Worm (Caenorhabditis elegans) whole organism, midembryonic: ENCODE data around the gene F17C11.26.
A peak's percentile ranks its signal among the peaks of the same experiment; 100 is the strongest.

Experiments used
- T22C8.4 ChIP-seq: fragments of 200-800 bp; sonication (Bioruptor generic); IDR thresholded peaks from 2 replicates; pipeline ENCODE4 v1.3.6; 2022; ENCODE audit warnings: missing genetic modification characterization, missing compliant biosample characterization
- cog-1 ChIP-seq: sonication (generic microtip); optimal IDR thresholded peaks from 2 replicates; lab custom pipeline; 2016; ENCODE audit warnings: missing genetic modification characterization, missing compliant biosample characterization
- flt-1 ChIP-seq: fragments of 200-800 bp; sonication (Bioruptor generic); IDR thresholded peaks from 2 replicates; pipeline ENCODE4 v1.3.6; 2022; ENCODE audit warnings: missing genetic modification characterization, missing compliant biosample characterization
- klf-2 ChIP-seq: fragments of 200-800 bp; sonication (Bioruptor generic); conservative IDR thresholded peaks from 2 replicates; pipeline ENCODE4 v1.3.6; 2022; ENCODE audit warnings: missing genetic modification reagents, missing genetic modification characterization, missing compliant biosample characterization
- med-1 ChIP-seq: sonication (generic microtip); optimal IDR thresholded peaks from 2 replicates; lab custom pipeline; 2017; ENCODE audit warnings: missing genetic modification characterization, mild to moderate bottlenecking, missing compliant biosample characterization, antibody characterized with exemption, missing genetic modification reagents; ENCODE audit not compliant: insufficient read depth
- ref-1 ChIP-seq: fragments of 200-800 bp; sonication (Bioruptor generic); conservative IDR thresholded peaks from 2 replicates; pipeline ENCODE4 v1.3.6; 2022; ENCODE audit warnings: missing genetic modification reagents, missing genetic modification characterization, missing compliant biosample characterization
- tab-1 ChIP-seq: fragments of 200-800 bp; sonication (Bioruptor generic); IDR thresholded peaks from 2 replicates; pipeline ENCODE4 v1.3.6; 2022; ENCODE audit warnings: missing genetic modification characterization, missing compliant biosample characterization
- ztf-23 ChIP-seq: fragments of 200-800 bp; sonication (Bioruptor generic); IDR thresholded peaks from 2 replicates; pipeline ENCODE4 v1.3.6; 2022; ENCODE audit warnings: missing genetic modification reagents, missing genetic modification characterization, missing compliant biosample characterization
- ztf-29 ChIP-seq: fragments of 200-800 bp; sonication (Bioruptor generic); IDR thresholded peaks from 2 replicates; pipeline ENCODE4 v1.3.6; 2022; ENCODE audit warnings: missing genetic modification reagents, missing genetic modification characterization, missing compliant biosample characterization

The F17C11.26 gene

DNA sequence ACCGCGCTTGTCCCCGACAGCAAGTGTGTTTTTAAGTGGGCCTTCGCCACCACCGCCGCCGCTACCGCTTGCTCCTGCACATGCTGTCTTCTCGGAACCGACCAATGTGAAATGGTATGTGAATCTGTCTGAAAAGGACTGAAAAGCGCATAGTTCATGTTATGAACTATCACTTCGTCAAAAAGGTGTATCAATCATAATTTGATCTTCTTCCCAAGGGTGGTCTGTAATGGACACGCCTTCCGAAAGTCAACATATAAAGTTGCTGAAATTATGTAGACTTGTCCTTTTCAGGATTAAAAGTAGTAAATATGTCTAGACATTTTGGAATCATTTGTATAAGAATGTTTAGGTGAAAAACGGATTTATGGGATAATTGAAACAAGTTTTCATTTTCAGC is 911 bp downstream of the F17C11.26 start, which contains the start of gene zip-9:
TSS of gene zip-9 (plus strand) at position 301 of the 400 bp plus-strand sequence.
- TF ChIP-seq ztf-29 (GFP tag; lab: Robert Waterston, UW): no peak

DNA sequence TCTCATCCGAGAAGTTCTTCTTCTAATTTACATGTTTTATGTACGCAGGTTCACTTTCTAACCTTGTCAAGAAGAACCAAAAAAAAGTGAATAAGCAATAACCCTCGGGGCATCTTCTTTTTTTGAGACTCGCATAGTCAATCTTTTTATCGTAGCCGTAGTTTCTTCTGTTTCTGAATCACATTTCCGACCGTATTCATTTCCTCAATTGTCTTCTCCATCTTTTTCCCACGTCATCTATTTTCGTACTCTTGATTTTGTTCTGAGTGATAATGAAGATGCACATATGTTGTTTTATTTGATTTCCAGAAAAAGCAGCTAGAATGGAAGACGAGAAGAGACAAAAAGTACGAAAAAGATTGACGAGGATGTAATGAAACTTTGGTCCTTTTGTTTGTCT is 3.7 kb downstream of the F17C11.26 start:
- no peak for TF ChIP-seq flt-1 (GFP tag; lab: Robert Waterston, UW)

DNA sequence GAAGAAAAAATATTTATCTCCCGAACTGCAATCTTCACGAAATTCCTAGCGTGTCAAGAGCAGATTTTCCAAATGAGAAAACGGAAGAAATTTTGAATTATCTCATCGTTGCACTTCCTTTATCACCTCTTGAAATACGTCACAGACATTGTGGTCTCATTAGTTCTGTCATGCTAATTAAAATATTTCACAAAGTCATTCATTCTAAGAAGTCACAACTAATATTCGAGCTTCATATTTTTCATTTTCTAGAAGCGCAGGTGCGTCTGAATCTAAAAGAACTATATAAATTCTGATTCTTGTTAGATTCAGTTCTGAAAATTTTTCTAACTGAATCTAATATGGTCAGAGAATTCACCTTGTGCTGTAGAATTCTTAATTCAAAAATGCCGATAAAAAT is 6.0 kb downstream of the F17C11.26 start:
- TF ChIP-seq tab-1 (GFP tag; lab: Robert Waterston, UW) (no peak), klf-2 (GFP tag; lab: Robert Waterston, UW) (no peak), T22C8.4 (no peak), ztf-29 (GFP tag; lab: Robert Waterston, UW) (no peak), med-1 (GFP tag; lab: Kevin White, UChicago) (no peak), ref-1 (GFP tag; lab: Robert Waterston, UW) (no peak), flt-1 (GFP tag; lab: Robert Waterston, UW) (no peak), ztf-23 (GFP tag; lab: Robert Waterston, UW) (no peak), cog-1 (tag; lab: Kevin White, UChicago) (no peak)

DNA sequence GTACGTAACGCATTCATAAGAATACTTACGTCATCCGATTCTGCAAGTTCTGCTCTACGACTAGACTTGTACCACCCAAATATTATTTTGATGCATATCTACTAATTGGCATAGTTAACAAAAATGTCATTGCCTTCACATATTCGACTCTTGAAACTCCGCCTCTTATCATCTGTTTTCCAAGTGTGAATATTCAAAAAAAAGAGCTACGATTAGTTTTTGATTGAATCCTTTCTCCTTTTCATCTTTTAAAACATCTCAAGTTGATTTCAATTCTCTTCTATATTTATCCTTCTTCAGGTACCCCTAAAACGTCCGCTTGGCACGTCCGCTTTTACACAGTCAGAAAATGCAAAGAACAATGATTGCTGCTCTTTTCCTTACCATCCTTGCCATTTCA is 6.7 kb downstream of the F17C11.26 start, which contains the start of gene F17C11.2:
TSS of gene F17C11.2 (plus strand) at position 301 of the 400 bp plus-strand sequence.
- TF ChIP-seq tab-1 (GFP tag; lab: Robert Waterston, UW): no peak
- no peak for TF ChIP-seq klf-2 (GFP tag; lab: Robert Waterston, UW)
- TF ChIP-seq cog-1 (tag; lab: Kevin White, UChicago): no peak
- no peak for TF ChIP-seq ztf-23 (GFP tag; lab: Robert Waterston, UW)
- no peak for TF ChIP-seq ztf-29 (GFP tag; lab: Robert Waterston, UW)
- no peak for TF ChIP-seq flt-1 (GFP tag; lab: Robert Waterston, UW)
- no peak for TF ChIP-seq ref-1 (GFP tag; lab: Robert Waterston, UW)
- TF ChIP-seq T22C8.4: no peak
- no peak for TF ChIP-seq med-1 (GFP tag; lab: Kevin White, UChicago)

DNA sequence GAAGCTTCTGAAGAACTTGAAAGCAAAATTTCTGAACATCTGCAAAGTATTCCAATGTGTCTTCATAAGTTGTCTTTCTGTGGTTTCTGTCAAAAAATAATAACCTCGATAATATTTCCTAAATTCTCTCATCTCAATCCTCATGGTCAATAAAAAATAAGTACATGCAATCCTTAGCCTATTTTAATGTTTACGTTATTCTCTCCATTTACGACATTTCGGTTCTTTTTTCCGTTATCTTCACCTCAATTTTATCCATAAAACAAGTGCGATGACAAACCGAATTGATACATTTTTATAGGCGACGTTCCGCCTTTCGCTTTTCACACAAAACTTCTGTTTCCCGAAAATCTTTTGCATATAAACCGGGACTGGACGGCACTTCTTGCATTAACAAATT is 8.3 kb downstream of the F17C11.26 start, which contains the start of gene col-153:
TSS of gene col-153 (plus strand) at position 301 of the 400 bp plus-strand sequence.
- no peak for TF ChIP-seq med-1 (GFP tag; lab: Kevin White, UChicago)
- no peak for TF ChIP-seq cog-1 (tag; lab: Kevin White, UChicago)
- TF ChIP-seq ztf-29 (GFP tag; lab: Robert Waterston, UW): no peak
- TF ChIP-seq ztf-23 (GFP tag; lab: Robert Waterston, UW): no peak
- no peak for TF ChIP-seq T22C8.4
- no peak for TF ChIP-seq tab-1 (GFP tag; lab: Robert Waterston, UW)
- TF ChIP-seq ref-1 (GFP tag; lab: Robert Waterston, UW): no peak
- no peak for TF ChIP-seq flt-1 (GFP tag; lab: Robert Waterston, UW)
- no peak for TF ChIP-seq klf-2 (GFP tag; lab: Robert Waterston, UW)

DNA sequence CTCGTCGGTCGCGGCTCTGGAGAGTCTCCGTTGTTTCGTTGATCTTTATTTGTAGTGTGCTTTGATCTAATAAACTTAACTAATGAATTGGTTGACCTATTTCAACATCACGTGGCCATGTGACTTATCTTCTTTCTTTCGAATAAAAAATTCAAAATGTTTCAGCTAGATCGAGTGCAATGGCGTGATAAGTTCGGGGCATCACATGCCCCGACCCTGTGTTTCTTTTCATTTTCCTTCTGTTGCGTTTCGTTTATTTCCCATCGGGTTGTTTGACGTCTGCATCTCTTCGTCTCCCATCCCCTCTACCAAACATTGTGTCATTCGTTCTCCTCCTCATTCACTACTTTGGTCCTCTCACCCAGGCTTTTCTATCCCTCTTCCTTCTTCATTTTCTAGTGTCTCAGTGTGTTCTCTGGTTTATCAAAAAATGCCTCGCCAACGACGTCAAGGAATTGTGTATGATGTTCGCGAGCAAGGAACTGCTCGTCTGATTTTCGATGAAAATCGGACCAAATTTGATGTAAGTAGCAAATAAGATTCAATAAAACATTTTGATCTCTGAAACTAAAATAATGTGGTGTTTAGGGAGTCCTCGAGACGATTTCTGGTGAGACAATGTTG is 10.5 kb downstream of the F17C11.26 start, which contains the start of gene F17C11.4:
TSS of gene F17C11.4 (plus strand) at position 206 of the 624 bp plus-strand sequence.
- TF ChIP-seq ref-1 (GFP tag; lab: Robert Waterston, UW) (no peak), ztf-23 (GFP tag; lab: Robert Waterston, UW) (peak; percentile 34; the same call in 1 of the 2 replicates)

DNA sequence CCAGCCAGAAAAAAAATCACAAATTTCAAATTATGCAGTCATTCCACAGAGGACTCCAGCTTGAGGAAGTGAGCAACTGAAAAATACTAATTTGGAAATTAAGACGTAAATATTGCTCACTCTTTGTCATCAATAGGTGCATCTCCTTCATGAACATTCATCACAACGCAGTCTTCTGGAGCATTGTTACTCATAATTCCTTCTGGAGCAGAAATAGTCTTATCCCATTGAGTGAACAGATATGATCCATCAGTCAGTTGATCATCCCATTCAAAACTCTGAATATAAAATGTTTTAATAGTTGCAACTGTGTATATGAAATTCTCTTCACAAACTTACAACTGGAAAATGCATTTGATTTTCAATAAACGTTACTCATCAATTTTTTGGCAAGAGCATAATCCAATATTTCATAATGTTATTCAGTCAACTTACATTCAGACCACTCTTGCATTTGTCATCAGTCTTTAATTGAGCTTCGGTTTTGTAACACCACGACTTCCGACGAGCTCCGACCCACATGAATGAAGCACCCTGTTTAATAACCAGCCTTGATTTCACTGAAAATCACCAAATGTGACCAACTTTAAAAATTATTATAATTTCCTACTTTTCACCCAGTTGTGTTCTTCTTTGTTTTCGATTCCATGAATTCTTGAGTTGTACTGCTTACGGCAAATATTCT is 12.4 kb downstream of the F17C11.26 start:
- no peak for TF ChIP-seq T22C8.4
- TF ChIP-seq ref-1 (GFP tag; lab: Robert Waterston, UW): no peak
- no peak for TF ChIP-seq ztf-29 (GFP tag; lab: Robert Waterston, UW)
- TF ChIP-seq cog-1 (tag; lab: Kevin White, UChicago): no peak
- no peak for TF ChIP-seq med-1 (GFP tag; lab: Kevin White, UChicago)
- TF ChIP-seq klf-2 (GFP tag; lab: Robert Waterston, UW): no peak
- TF ChIP-seq tab-1 (GFP tag; lab: Robert Waterston, UW): no peak
- TF ChIP-seq flt-1 (GFP tag; lab: Robert Waterston, UW): no peak
- TF ChIP-seq ztf-23 (GFP tag; lab: Robert Waterston, UW): no peak

DNA sequence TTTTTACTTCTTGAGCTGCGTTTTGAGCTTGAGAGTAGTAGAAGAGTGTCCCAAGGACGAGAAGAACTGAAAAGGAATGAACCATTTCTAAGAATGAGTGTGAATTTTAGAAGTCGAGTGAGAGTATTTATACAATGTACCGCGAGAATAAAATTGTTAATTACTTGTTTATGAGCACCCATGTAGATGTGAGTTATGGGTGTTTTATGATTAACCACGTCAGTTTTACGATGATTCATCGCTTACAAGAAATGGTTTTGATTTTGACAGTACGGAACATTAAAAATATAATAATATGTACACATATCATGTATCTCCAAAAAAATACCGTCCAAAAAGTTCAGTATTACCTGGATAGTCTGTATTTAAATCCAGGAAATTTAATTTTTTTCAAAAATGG is 13.1 kb downstream of the F17C11.26 start, which contains the start of gene clec-221:
TSS of gene clec-221 (minus strand) at position 101 of the 400 bp plus-strand sequence.
- TF ChIP-seq flt-1 (GFP tag; lab: Robert Waterston, UW): no peak

DNA sequence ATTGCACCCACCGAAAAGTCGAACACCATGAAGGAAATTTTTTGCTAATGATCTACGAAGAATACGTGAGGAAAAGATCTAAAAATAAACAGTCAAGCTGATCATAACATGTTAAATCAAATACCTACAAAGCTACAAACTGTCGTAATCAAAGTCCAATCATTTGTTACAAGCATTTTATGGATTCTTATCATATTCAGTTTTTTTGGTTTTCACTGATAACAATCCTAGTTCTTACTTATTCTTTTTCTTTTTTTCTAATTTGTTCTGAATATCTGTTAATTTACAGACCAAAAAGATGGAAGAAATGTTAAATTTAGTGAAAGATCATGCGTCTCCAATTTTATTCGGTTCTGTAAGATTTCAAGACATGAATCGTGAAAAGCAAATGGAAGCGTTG is 13.6 kb downstream of the F17C11.26 start, which contains the start of gene F17C11.6:
TSS of gene F17C11.6 (plus strand) at position 290 of the 400 bp plus-strand sequence.
- TF ChIP-seq tab-1 (GFP tag; lab: Robert Waterston, UW): no peak
- no peak for TF ChIP-seq T22C8.4
- no peak for TF ChIP-seq ztf-23 (GFP tag; lab: Robert Waterston, UW)
- no peak for TF ChIP-seq ztf-29 (GFP tag; lab: Robert Waterston, UW)
- no peak for TF ChIP-seq med-1 (GFP tag; lab: Kevin White, UChicago)
- TF ChIP-seq klf-2 (GFP tag; lab: Robert Waterston, UW): no peak
- no peak for TF ChIP-seq flt-1 (GFP tag; lab: Robert Waterston, UW)
- TF ChIP-seq ref-1 (GFP tag; lab: Robert Waterston, UW): no peak
- no peak for TF ChIP-seq cog-1 (tag; lab: Kevin White, UChicago)
